Fruit fly (Drosophila melanogaster): ENCODE results near the gene CG12099.

CG12099 gene

dm6 chr3L:1584003-1584402 lies 25.7 kb upstream of the CG12099 start (continued):
- peak; percentile 72 for TF ChIP-seq dmrt11E (tag; optimal IDR thresholded peaks at IDR 0.05)
- TF ChIP-seq jumu (GFP tag; optimal IDR thresholded peaks at IDR 0.05): peak; percentile 41
- 0 out of 3 replicates have a peak, but pooled peaks have one; percentile 48 for TF ChIP-seq CG11456 (GFP tag; IDR thresholded peaks at IDR 0.05)
- no peak for TF ChIP-seq Hmx (GFP tag; optimal IDR thresholded peaks at IDR 0.05)
- peak; percentile 30; the same call in 1 of the 2 replicates for TF ChIP-seq sisA (GFP tag; IDR thresholded peaks at IDR 0.05)
- TF ChIP-seq Oaz (GFP tag; IDR thresholded peaks at IDR 0.05): no peak
- TF ChIP-seq Side (GFP tag; optimal IDR thresholded peaks at IDR 0.05): peak; percentile 44
- no peak for TF ChIP-seq CG3407 (GFP tag; optimal IDR thresholded peaks at IDR 0.05)
- TF ChIP-seq twi (tag; optimal IDR thresholded peaks at IDR 0.05): peak; percentile 28
- no peak for TF ChIP-seq CG18476 (GFP tag; optimal IDR thresholded peaks at IDR 0.05)
- TF ChIP-seq kah (GFP tag; optimal IDR thresholded peaks at IDR 0.05): no peak
- TF ChIP-seq CG13775 (GFP tag; optimal IDR thresholded peaks at IDR 0.05): peak; percentile 38
- no peak for TF ChIP-seq pfk (GFP tag; optimal IDR thresholded peaks at IDR 0.05)
- no peak for TF ChIP-seq CG10565 (GFP tag; optimal IDR thresholded peaks at IDR 0.05)
- no peak for TF ChIP-seq Dp (GFP tag; optimal IDR thresholded peaks at IDR 0.05)
- TF ChIP-seq CG17359 (tag; optimal IDR thresholded peaks at IDR 0.05): peak; percentile 27
- TF ChIP-seq CG17802 (tag; optimal IDR thresholded peaks at IDR 0.05): peak; percentile 22
- no peak for TF ChIP-seq Ada2b (GFP tag; IDR thresholded peaks at IDR 0.05)
- no peak for TF ChIP-seq CG6854 (GFP tag; optimal IDR thresholded peaks at IDR 0.05)
- no peak for TF ChIP-seq p53 (GFP tag; optimal IDR thresholded peaks at IDR 0.05)
- 0 out of 3 replicates have a peak, but pooled peaks have one; percentile 19 for TF ChIP-seq z (GFP tag; IDR thresholded peaks at IDR 0.05)
- peak; percentile 69 for TF ChIP-seq Hsf (GFP tag; optimal IDR thresholded peaks at IDR 0.05)
- TF ChIP-seq CG3838 (GFP tag; optimal IDR thresholded peaks at IDR 0.05): no peak
- peak; percentile 22 for TF ChIP-seq zf30C (GFP tag; optimal IDR thresholded peaks at IDR 0.05)
- TF ChIP-seq Atf3 (GFP tag; optimal IDR thresholded peaks at IDR 0.05): peak; percentile 52
- TF ChIP-seq da (GFP tag; optimal IDR thresholded peaks at IDR 0.05): no peak
- no peak for TF ChIP-seq pros (GFP tag; optimal IDR thresholded peaks at IDR 0.05)
- TF ChIP-seq Fer2 (tag; optimal IDR thresholded peaks at IDR 0.05): no peak
- no peak for TF ChIP-seq Vsx1 (GFP tag; optimal IDR thresholded peaks at IDR 0.05)
- TF ChIP-seq CG14965 (GFP tag; optimal IDR thresholded peaks at IDR 0.05; ENCODE audit: borderline replicate concordance): no peak
- TF ChIP-seq Xbp1 (GFP tag; optimal IDR thresholded peaks at IDR 0.05): peak; percentile 73
- TF ChIP-seq crol (GFP tag; IDR thresholded peaks at IDR 0.05): peak; percentile 19; the same call in 1 of the 2 replicates
- TF ChIP-seq fd96Cb (tag; optimal IDR thresholded peaks at IDR 0.05): no peak
- peak; percentile 62 for TF ChIP-seq CG8388 (GFP tag; optimal IDR thresholded peaks at IDR 0.05)
- peak; percentile 41 to 71 for TF ChIP-seq Hr51 (GFP tag; optimal IDR thresholded peaks at IDR 0.05)
- TF ChIP-seq CG1792 (GFP tag; optimal IDR thresholded peaks at IDR 0.05): no peak
- peak; percentile 37; the same call in 1 of the 2 replicates for TF ChIP-seq CG11696 (GFP tag; IDR thresholded peaks at IDR 0.05)
- peak; percentile 18 for TF ChIP-seq en (GFP tag; optimal IDR thresholded peaks at IDR 0.05)
- TF ChIP-seq usp (GFP tag; optimal IDR thresholded peaks at IDR 0.05): no peak
- no peak for TF ChIP-seq CG12104 (GFP tag; optimal IDR thresholded peaks at IDR 0.05)
- peak; percentile 43 for TF ChIP-seq CG12659 (GFP tag; optimal IDR thresholded peaks at IDR 0.05)
- peak; percentile 27; the same call in 1 of the 2 replicates for TF ChIP-seq CG31224 (GFP tag; IDR thresholded peaks at IDR 0.05)
- TF ChIP-seq pho (GFP tag; optimal IDR thresholded peaks at IDR 0.05): no peak
- TF ChIP-seq slbo (GFP tag; IDR thresholded peaks at IDR 0.05): peak; percentile 66
- TF ChIP-seq CG11560 (tag; IDR thresholded peaks at IDR 0.05): no peak
- TF ChIP-seq br (optimal IDR thresholded peaks at IDR 0.05): no peak
- TF ChIP-seq B-H1 (GFP tag; IDR thresholded peaks at IDR 0.05): peak; percentile 36; the same call in 2 of the 3 replicates
- peak; percentile 46 for TF ChIP-seq pum (GFP tag; optimal IDR thresholded peaks at IDR 0.05)
- no peak for TF ChIP-seq Bgb (GFP tag; IDR thresholded peaks at IDR 0.05; ENCODE audit: partially characterized antibody)
- peak; percentile 36; the same call in 1 of the 2 replicates for TF ChIP-seq Atf6 (GFP tag; IDR thresholded peaks at IDR 0.05)
- no peak for TF ChIP-seq schlank (tag; optimal IDR thresholded peaks at IDR 0.05)
